Fruit fly (Drosophila melanogaster): ENCODE measurements around the gene Gagr.

Gagr gene

DNA sequence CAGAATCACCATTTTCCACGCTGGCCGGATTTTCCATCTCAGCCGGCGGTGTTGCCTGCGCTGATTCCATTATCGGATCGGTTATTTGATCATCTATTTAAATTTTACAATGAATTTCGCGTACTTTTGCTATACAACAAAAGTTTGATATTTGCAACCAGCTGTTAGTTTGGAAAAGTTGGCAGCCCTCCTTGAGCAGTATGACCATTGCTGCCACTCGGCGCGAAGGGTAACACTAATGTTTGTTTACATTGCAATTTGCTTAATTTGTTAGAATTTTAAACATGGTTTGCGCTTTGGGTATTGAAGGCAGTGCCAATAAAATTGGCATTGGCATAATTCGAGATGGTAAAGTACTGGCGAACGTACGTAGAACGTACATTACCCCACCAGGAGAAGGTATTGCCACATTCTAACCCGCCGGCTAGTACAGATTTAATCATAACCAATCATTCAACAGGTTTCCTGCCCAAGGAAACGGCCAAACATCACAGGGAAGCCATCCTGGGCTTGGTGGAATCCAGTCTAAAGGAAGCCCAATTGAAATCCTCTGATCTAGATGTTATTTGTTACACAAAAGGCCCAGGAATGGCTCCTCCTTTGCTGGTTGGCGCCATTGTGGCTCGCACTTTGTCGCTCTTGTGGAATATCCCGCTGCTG, 42.5 kb upstream of the Gagr start, which contains the start of the genes Golgin104 and Tcs3 (continued):
- peak in 1 of 2 experiments; percentile 3 for TF ChIP-seq Pdp1 (GFP tag; optimal IDR thresholded peaks at IDR 0.05)
- peak in 1 of 3 experiments; percentile 80 for TF ChIP-seq Stat92E (GFP tag; optimal IDR thresholded peaks at IDR 0.05)
- TF ChIP-seq nerfin-2 (GFP tag; IDR thresholded peaks at IDR 0.05; ENCODE audit: partially characterized antibody), result no peak
- peak; percentile 30 for TF ChIP-seq CG17186 (GFP tag; optimal IDR thresholded peaks at IDR 0.05)
- no peak for TF ChIP-seq CG30020 (tag; optimal IDR thresholded peaks at IDR 0.05)
- TF ChIP-seq Gug (GFP tag; IDR thresholded peaks at IDR 0.05), result no peak
- TF ChIP-seq exex (tag; optimal IDR thresholded peaks at IDR 0.05), result peak; percentile 8
- no peak for TF ChIP-seq Bteb2 (GFP tag; optimal IDR thresholded peaks at IDR 0.05)
- TF ChIP-seq CG11696 (GFP tag; IDR thresholded peaks at IDR 0.05), result no peak
- no peak for TF ChIP-seq Nf-YA (GFP tag; IDR thresholded peaks at IDR 0.05)
- TF ChIP-seq z (GFP tag; IDR thresholded peaks at IDR 0.05), result no peak
- no peak for TF ChIP-seq disco-r (GFP tag; optimal IDR thresholded peaks at IDR 0.05)
- TF ChIP-seq CG15479 (GFP tag; optimal IDR thresholded peaks at IDR 0.05), result no peak
- no peak for TF ChIP-seq cg (GFP tag; optimal IDR thresholded peaks at IDR 0.05)
- no peak for TF ChIP-seq Deaf1 (tag; optimal IDR thresholded peaks at IDR 0.05)
- TF ChIP-seq HmgZ (tag; optimal IDR thresholded peaks at IDR 0.05), result peak; percentile 63
- TF ChIP-seq ERR (GFP tag; optimal IDR thresholded peaks at IDR 0.05), result no peak
- TF ChIP-seq Vsx1 (GFP tag; optimal IDR thresholded peaks at IDR 0.05), result no peak
- no peak for TF ChIP-seq Asciz (GFP tag; optimal IDR thresholded peaks at IDR 0.05)
- TF ChIP-seq bigmax (GFP tag; optimal IDR thresholded peaks at IDR 0.05), result peak; percentile 40
- TF ChIP-seq Hmr (GFP tag; optimal IDR thresholded peaks at IDR 0.05), result no peak
- no peak for TF ChIP-seq lbe (GFP tag; optimal IDR thresholded peaks at IDR 0.05)
- TF ChIP-seq CG31224 (GFP tag; IDR thresholded peaks at IDR 0.05), result no peak
- TF ChIP-seq zfh1 (GFP tag; IDR thresholded peaks at IDR 0.05), result no peak
- peak; percentile 69 for TF ChIP-seq gfzf (GFP tag; optimal IDR thresholded peaks at IDR 0.05)
- no peak for TF ChIP-seq D19A (tag; optimal IDR thresholded peaks at IDR 0.05)
- no peak for TF ChIP-seq fd64A (GFP tag; optimal IDR thresholded peaks at IDR 0.05)
- TF ChIP-seq sim (GFP tag; IDR thresholded peaks at IDR 0.05), result no peak
- no peak for TF ChIP-seq CG2678 (tag; optimal IDR thresholded peaks at IDR 0.05)
- no peak for TF ChIP-seq chinmo (GFP tag; IDR thresholded peaks at IDR 0.05; ENCODE audit: partially characterized antibody)
- no peak for TF ChIP-seq CG13123 (GFP tag; optimal IDR thresholded peaks at IDR 0.05)
- no peak for TF ChIP-seq maf-S (GFP tag; optimal IDR thresholded peaks at IDR 0.05)
- TF ChIP-seq hb (GFP tag; IDR thresholded peaks at IDR 0.05; ENCODE audit: partially characterized antibody), result no peak
- TF ChIP-seq NC2β (GFP tag; optimal IDR thresholded peaks at IDR 0.05), result no peak
- TF ChIP-seq YL-1 (GFP tag; optimal IDR thresholded peaks at IDR 0.05), result peak; percentile 63
- TF ChIP-seq CG6854 (GFP tag; optimal IDR thresholded peaks at IDR 0.05), result no peak
- TF ChIP-seq Lpt (GFP tag; optimal IDR thresholded peaks at IDR 0.05), result no peak
- no peak for TF ChIP-seq Gsc (GFP tag; IDR thresholded peaks at IDR 0.05)
- TF ChIP-seq CG3726 (GFP tag; IDR thresholded peaks at IDR 0.05), result no peak
- TF ChIP-seq CG12104 (GFP tag; optimal IDR thresholded peaks at IDR 0.05), result no peak
- no peak for TF ChIP-seq bsh (GFP tag; optimal IDR thresholded peaks at IDR 0.05)
- TF ChIP-seq CG4617 (GFP tag; optimal IDR thresholded peaks at IDR 0.05; ENCODE audit: borderline replicate concordance), result peak; percentile 82
- TF ChIP-seq vvl (GFP tag; IDR thresholded peaks at IDR 0.05), result peak; percentile 19; the same call in 1 of the 2 replicates
- TF ChIP-seq E2f2 (GFP tag; IDR thresholded peaks at IDR 0.05), result peak; percentile 59
- no peak for TF ChIP-seq p53 (GFP tag; optimal IDR thresholded peaks at IDR 0.05)
- peak; percentile 52 for TF ChIP-seq kah (GFP tag; optimal IDR thresholded peaks at IDR 0.05)
- TF ChIP-seq Doc3 (GFP tag; IDR thresholded peaks at IDR 0.05; ENCODE audit: partially characterized antibody), result no peak
- no peak for TF ChIP-seq ham (GFP tag; IDR thresholded peaks at IDR 0.05)
- TF ChIP-seq phol (tag; optimal IDR thresholded peaks at IDR 0.05), result peak; percentile 4

All from whole organism, embryonic.